Fruit fly (Drosophila melanogaster): ENCODE measurements around the gene CG11322.
A peak's percentile ranks its signal among the peaks of the same experiment; 100 is the strongest.

CG11322 gene

dm6 chr2L:6797408-6797807 lies 38.0 kb upstream of the CG11322 start (continued):
- TF ChIP-seq twi (tag; optimal IDR thresholded peaks at IDR 0.05) (no peak), C15 (GFP tag; IDR thresholded peaks at IDR 0.05) (0 out of 3 replicates have a peak, but pooled peaks have one; percentile 38), sisA (GFP tag; IDR thresholded peaks at IDR 0.05) (peak; percentile 43; the same call in 1 of the 2 replicates), Meics (GFP tag; optimal IDR thresholded peaks at IDR 0.05) (peak; percentile 19), chm (GFP tag; IDR thresholded peaks at IDR 0.05) (no peak), Side (GFP tag; optimal IDR thresholded peaks at IDR 0.05) (no peak), ato (GFP tag; IDR thresholded peaks at IDR 0.05; ENCODE audit: partially characterized antibody) (peak; percentile 61; the same call in 1 of the 2 replicates), dati (GFP tag; IDR thresholded peaks at IDR 0.05) (no peak), slou (GFP tag; optimal IDR thresholded peaks at IDR 0.05) (peak; percentile 55), disco-r (GFP tag; optimal IDR thresholded peaks at IDR 0.05) (peak; percentile 43), danr (GFP tag; IDR thresholded peaks at IDR 0.05) (no peak), Dbx (GFP tag; IDR thresholded peaks at IDR 0.05) (peak; percentile 55; the same call in 1 of the 3 replicates), CG4707 (GFP tag; optimal IDR thresholded peaks at IDR 0.05) (no peak), Bgb (GFP tag; IDR thresholded peaks at IDR 0.05; ENCODE audit: partially characterized antibody) (peak; percentile 72), Tbp (GFP tag; optimal IDR thresholded peaks at IDR 0.05) (no peak), gsb (GFP tag; IDR thresholded peaks at IDR 0.05) (no peak), CG2120 (GFP tag; optimal IDR thresholded peaks at IDR 0.05) (peak; percentile 51), Nf-YC (tag; optimal IDR thresholded peaks at IDR 0.05) (peak; percentile 35), CG3163 (GFP tag; optimal IDR thresholded peaks at IDR 0.05) (no peak), Dek (tag; optimal IDR thresholded peaks at IDR 0.05) (peak; percentile 44), lbe (GFP tag; optimal IDR thresholded peaks at IDR 0.05) (no peak), fd64A (GFP tag; optimal IDR thresholded peaks at IDR 0.05) (no peak), D (optimal IDR thresholded peaks at IDR 0.05) (no peak), D (GFP tag; optimal IDR thresholded peaks at IDR 0.05) (no peak), CG4854 (GFP tag; optimal IDR thresholded peaks at IDR 0.05) (peak; percentile 56), pzg (GFP tag; optimal IDR thresholded peaks at IDR 0.05) (peak; percentile 64), CG10321 (GFP tag; IDR thresholded peaks at IDR 0.05) (no peak), CG9727 (GFP tag; optimal IDR thresholded peaks at IDR 0.05) (no peak), tio (GFP tag; optimal IDR thresholded peaks at IDR 0.05) (no peak), CG4404 (GFP tag; IDR thresholded peaks at IDR 0.05) (0 out of 2 replicates have a peak, but pooled peaks have one; percentile 14), ap (GFP tag; IDR thresholded peaks at IDR 0.05) (no peak), Sox102F (GFP tag; optimal IDR thresholded peaks at IDR 0.05) (peak; percentile 47), CG18619 (GFP tag; optimal IDR thresholded peaks at IDR 0.05) (peak; percentile 23), en (GFP tag; optimal IDR thresholded peaks at IDR 0.05) (no peak), caup (GFP tag; optimal IDR thresholded peaks at IDR 0.05; ENCODE audit: severe bottlenecking) (peak; percentile 25), tap (tag; optimal IDR thresholded peaks at IDR 0.05) (no peak), cas (GFP tag; IDR thresholded peaks at IDR 0.05) (no peak), Xbp1 (GFP tag; optimal IDR thresholded peaks at IDR 0.05) (peak; percentile 75), HmgZ (tag; optimal IDR thresholded peaks at IDR 0.05) (peak; percentile 67), YL-1 (GFP tag; optimal IDR thresholded peaks at IDR 0.05) (no peak), Abd-B (GFP tag; optimal IDR thresholded peaks at IDR 0.05) (peak; percentile 23), CG1832 (GFP tag; optimal IDR thresholded peaks at IDR 0.05) (no peak), Trl (optimal IDR thresholded peaks at IDR 0.05) (no peak), Trl (GFP tag; optimal IDR thresholded peaks at IDR 0.05) (peak; percentile 53), CG4282 (GFP tag; optimal IDR thresholded peaks at IDR 0.05) (no peak), emc (GFP tag; optimal IDR thresholded peaks at IDR 0.05) (no peak), CG30020 (tag; optimal IDR thresholded peaks at IDR 0.05) (no peak), Doc2 (GFP tag; IDR thresholded peaks at IDR 0.05) (no peak), Rfx (GFP tag; IDR thresholded peaks at IDR 0.05) (peak; percentile 69), tin (GFP tag; optimal IDR thresholded peaks at IDR 0.05) (peak; percentile 41), Mad (GFP tag; optimal IDR thresholded peaks at IDR 0.05) (peak; percentile 39), CG9932 (GFP tag; IDR thresholded peaks at IDR 0.05) (peak; percentile 61), scrt (GFP tag; optimal IDR thresholded peaks at IDR 0.05) (peak; percentile 2)

All from whole organism, embryonic.